Fruit fly (Drosophila melanogaster) whole organism, pupa: ENCODE measurements around the gene twe.

Experiments used
- CG4496 ChIP-seq: fragments of 200-800 bp; sonication (Bioruptor generic); IDR thresholded peaks from 3 replicates; pipeline ENCODE4 v1.3.6; 2022; ENCODE audit warnings: missing biosample characterization, missing genetic modification characterization
- Snoo ChIP-seq: fragments of 200-800 bp; sonication (Bioruptor generic); optimal IDR thresholded peaks from 3 replicates; lab custom pipeline; 2017; ENCODE audit warnings: missing biosample characterization, mild to moderate bottlenecking, missing genetic modification characterization, inconsistent platforms
- gl ChIP-seq: fragments of 200-800 bp; sonication (Bioruptor generic); optimal IDR thresholded peaks from 2 replicates; lab custom pipeline; 2018; ENCODE audit warnings: missing biosample characterization, mild to moderate bottlenecking, missing genetic modification characterization

DNA sequence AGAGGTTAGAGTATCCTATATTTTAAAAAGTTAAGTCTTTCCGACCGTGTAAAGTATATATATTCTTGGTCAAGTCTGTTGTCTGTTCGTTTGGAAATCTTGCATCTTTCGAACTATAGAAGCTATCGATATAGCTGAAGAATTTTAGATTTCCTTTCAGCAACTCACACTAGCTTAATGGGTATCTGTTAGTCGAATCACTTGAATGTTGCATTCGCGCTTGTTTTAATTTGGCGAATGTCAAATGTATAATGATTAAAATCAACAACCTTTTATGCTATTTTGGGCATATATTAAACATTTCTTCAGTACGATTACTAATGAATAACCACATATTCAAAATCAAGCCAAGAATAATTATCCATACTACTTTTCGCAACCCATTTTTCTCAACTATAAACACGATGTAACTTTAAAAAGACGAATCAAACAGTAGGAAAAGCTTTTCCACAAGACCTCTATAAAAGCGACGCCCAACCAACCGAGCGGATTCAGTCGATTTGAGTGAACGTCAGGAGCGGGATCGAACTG, 32.1 kb upstream of the twe start, which contains the start of gene Cyp303a1:
- TF ChIP-seq gl (tag; lab: Kevin White, UChicago) = no peak
- TF ChIP-seq CG4496 (GFP tag; lab: Robert Waterston, UW) = no peak
- TF ChIP-seq Snoo = no peak
